Worm (Caenorhabditis elegans) whole organism, L4 larva: Measurements from ENCODE around the gene nuo-1.

Experiments
- F26F4.8 ChIP-seq: fragments of 200-800 bp; sonication (Bioruptor generic); conservative IDR thresholded peaks from 2 replicates; pipeline ENCODE4 v1.3.6; 2022; ENCODE audit warnings: missing genetic modification characterization, missing compliant biosample characterization
- Y5F2A.4 ChIP-seq: fragments of 200-800 bp; sonication (Bioruptor generic); optimal IDR thresholded peaks from 2 replicates; lab custom pipeline; 2018; ENCODE audit warnings: mild to moderate bottlenecking, missing genetic modification characterization, missing compliant biosample characterization
- ZK337.2 ChIP-seq: fragments of 200-800 bp; sonication (Bioruptor generic); IDR thresholded peaks from 2 replicates; pipeline ENCODE4 v1.3.6; 2022; ENCODE audit warnings: missing genetic modification reagents, missing genetic modification characterization, missing compliant biosample characterization
- ceh-28 ChIP-seq: fragments of 150-350 bp; optimal IDR thresholded peaks from 2 replicates; lab custom pipeline; 2014; ENCODE audit warnings: missing biosample characterization, missing genetic modification reagents, missing genetic modification characterization
- cey-2 ChIP-seq: sonication (generic microtip); optimal IDR thresholded peaks from 3 replicates; lab custom pipeline; 2017; ENCODE audit warnings: missing genetic modification characterization, mild to moderate bottlenecking, missing compliant biosample characterization, antibody characterized with exemption, borderline replicate concordance; ENCODE audit not compliant: insufficient read depth
- ctbp-1 ChIP-seq: fragments of 200-800 bp; sonication (Bioruptor generic); IDR thresholded peaks from 2 replicates; pipeline ENCODE4 v1.3.6; 2022; ENCODE audit warnings: missing genetic modification reagents, missing genetic modification characterization, missing compliant biosample characterization
- daf-12 ChIP-seq: fragments of 150-350 bp; optimal IDR thresholded peaks from 2 replicates; lab custom pipeline; 2014; ENCODE audit warnings: missing biosample characterization, missing genetic modification reagents, missing genetic modification characterization
- daf-19 ChIP-seq: fragments of 200-800 bp; sonication (Bioruptor generic); conservative IDR thresholded peaks from 2 replicates; pipeline ENCODE4 v1.3.6; 2022; ENCODE audit warnings: missing genetic modification characterization, missing compliant biosample characterization
- dmd-6 ChIP-seq: fragments of 200-800 bp; sonication (Bioruptor generic); IDR thresholded peaks from 2 replicates; pipeline ENCODE4 v1.3.6; 2022; ENCODE audit warnings: missing genetic modification reagents, missing genetic modification characterization, missing compliant biosample characterization
- dmd-8 ChIP-seq: fragments of 200-800 bp; sonication (Bioruptor generic); IDR thresholded peaks from 2 replicates; pipeline ENCODE4 v1.3.6; 2022; ENCODE audit warnings: missing genetic modification characterization, missing compliant biosample characterization
- dmd-9 ChIP-seq: fragments of 200-800 bp; sonication (Bioruptor generic); IDR thresholded peaks from 2 replicates; pipeline ENCODE4 v1.3.6; 2022; ENCODE audit warnings: missing genetic modification reagents, missing genetic modification characterization, missing compliant biosample characterization
- dpl-1 ChIP-seq: fragments of 150-350 bp; optimal IDR thresholded peaks from 2 replicates; lab custom pipeline; 2014; ENCODE audit warnings: missing biosample characterization, missing genetic modification reagents, missing genetic modification characterization
- duxl-1 ChIP-seq: sonication (generic microtip); optimal IDR thresholded peaks from 2 replicates; lab custom pipeline; 2016; ENCODE audit warnings: mild to moderate bottlenecking, missing genetic modification characterization, moderate library complexity, missing compliant biosample characterization; ENCODE audit not compliant: poor library complexity
- dve-1 ChIP-seq: sonication (generic microtip); optimal IDR thresholded peaks from 2 replicates; lab custom pipeline; 2017; ENCODE audit warnings: antibody characterized with exemption, mild to moderate bottlenecking, missing genetic modification characterization, missing compliant biosample characterization; ENCODE audit not compliant: insufficient read depth
- egl-27 ChIP-seq: sonication (generic microtip); optimal IDR thresholded peaks from 3 replicates; lab custom pipeline; 2017; ENCODE audit warnings: missing biosample characterization, missing genetic modification reagents, missing genetic modification characterization
- egl-43 ChIP-seq: fragments of 200-800 bp; sonication (Bioruptor generic); IDR thresholded peaks from 2 replicates; pipeline ENCODE4 v1.3.6; 2022; ENCODE audit warnings: missing genetic modification reagents, missing genetic modification characterization, missing compliant biosample characterization
- hlh-11 ChIP-seq: fragments of 200-800 bp; sonication (Bioruptor generic); optimal IDR thresholded peaks from 2 replicates; lab custom pipeline; 2018; ENCODE audit warnings: mild to moderate bottlenecking, missing genetic modification characterization, missing compliant biosample characterization
- hlh-30 ChIP-seq: sonication (generic microtip); optimal IDR thresholded peaks from 2 replicates; lab custom pipeline; 2017; ENCODE audit warnings: antibody characterized with exemption, mild to moderate bottlenecking, missing genetic modification characterization, missing compliant biosample characterization; ENCODE audit not compliant: insufficient read depth
- hmg-1.1 ChIP-seq: fragments of 200-800 bp; sonication (Bioruptor generic); IDR thresholded peaks from 2 replicates; pipeline ENCODE4 v1.3.6; 2022; ENCODE audit warnings: missing genetic modification reagents, missing genetic modification characterization, missing compliant biosample characterization
- jun-1 ChIP-seq: fragments of 150-350 bp; optimal IDR thresholded peaks from 2 replicates; lab custom pipeline; 2014; ENCODE audit warnings: missing biosample characterization, missing genetic modification reagents, missing genetic modification characterization
- lin-1 ChIP-seq: fragments of 200-800 bp; sonication (Bioruptor generic); IDR thresholded peaks from 2 replicates; pipeline ENCODE4 v1.3.6; 2022; ENCODE audit warnings: missing genetic modification reagents, missing genetic modification characterization, missing compliant biosample characterization
- lin-13 ChIP-seq: fragments of 150-350 bp; optimal IDR thresholded peaks from 2 replicates; lab custom pipeline; 2014; ENCODE audit warnings: missing biosample characterization, missing genetic modification reagents, missing genetic modification characterization
- lin-15B ChIP-seq: fragments of 150-350 bp; sonication (generic microtip); optimal IDR thresholded peaks from 3 replicates; lab custom pipeline; 2014; ENCODE audit warnings: missing biosample characterization, missing genetic modification characterization
- lin-38 ChIP-seq: fragments of 200-800 bp; sonication (Bioruptor generic); IDR thresholded peaks from 2 replicates; pipeline ENCODE4 v1.3.6; 2022; ENCODE audit warnings: missing genetic modification reagents, missing genetic modification characterization, missing compliant biosample characterization
- lir-3 ChIP-seq: sonication (generic microtip); optimal IDR thresholded peaks from 2 replicates; lab custom pipeline; 2016; ENCODE audit warnings: mild to moderate bottlenecking, missing genetic modification characterization, missing compliant biosample characterization
- lsy-2 ChIP-seq, 2 experiments: fragments of 150-350 bp in 1 of 2; sonication (generic microtip) in 1 of 2; optimal IDR thresholded peaks; 2 replicates each; lab custom pipeline; 2014 to 2017; ENCODE audit warnings: missing biosample characterization in 2 of 2, missing genetic modification characterization in 2 of 2
- madf-5 ChIP-seq, 2 experiments: fragments of 200-800 bp; sonication (Bioruptor generic); IDR thresholded peaks; 2 replicates each; pipeline ENCODE4 v1.3.6; 2022; ENCODE audit warnings: missing compliant biosample characterization in 2 of 2, missing genetic modification characterization in 2 of 2
- mes-2 ChIP-seq: sonication (generic microtip); optimal IDR thresholded peaks from 2 replicates; lab custom pipeline; 2016; ENCODE audit warnings: missing genotype, mild to moderate bottlenecking, missing genetic modification characterization, missing compliant biosample characterization; ENCODE audit not compliant: poor library complexity, severe bottlenecking
- mxl-3 ChIP-seq: fragments of 200-800 bp; sonication (Bioruptor generic); optimal IDR thresholded peaks from 2 replicates; lab custom pipeline; 2018; ENCODE audit warnings: mild to moderate bottlenecking, missing genetic modification characterization, missing compliant biosample characterization
- nhr-10 ChIP-seq: fragments of 150-350 bp; optimal IDR thresholded peaks from 2 replicates; lab custom pipeline; 2014; ENCODE audit warnings: missing biosample characterization, missing genetic modification characterization
- nhr-102 ChIP-seq: sonication (generic microtip); optimal IDR thresholded peaks from 2 replicates; lab custom pipeline; 2016; ENCODE audit warnings: mild to moderate bottlenecking, missing genetic modification characterization, moderate library complexity, missing compliant biosample characterization
- nhr-25 ChIP-seq: sonication (generic microtip); optimal IDR thresholded peaks from 2 replicates; lab custom pipeline; 2017; ENCODE audit warnings: missing genetic modification characterization, mild to moderate bottlenecking, missing compliant biosample characterization, antibody characterized with exemption, moderate library complexity, borderline replicate concordance; ENCODE audit not compliant: insufficient read depth
- nhr-28 ChIP-seq: fragments of 150-350 bp; optimal IDR thresholded peaks from 2 replicates; lab custom pipeline; 2014; ENCODE audit warnings: missing biosample characterization, missing genetic modification characterization
- nhr-41 ChIP-seq: fragments of 200-800 bp; sonication (Bioruptor generic); IDR thresholded peaks from 2 replicates; pipeline ENCODE4 v1.3.6; 2022; ENCODE audit warnings: missing genetic modification reagents, missing genetic modification characterization, missing compliant biosample characterization
- nhr-42 ChIP-seq: fragments of 200-800 bp; sonication (Bioruptor generic); IDR thresholded peaks from 2 replicates; pipeline ENCODE4 v1.3.6; 2022; ENCODE audit warnings: missing genetic modification characterization, missing compliant biosample characterization
- pqm-1 ChIP-seq: sonication (generic microtip); optimal IDR thresholded peaks from 2 replicates; lab custom pipeline; 2017; ENCODE audit warnings: missing biosample characterization, missing genetic modification characterization
- skn-1 ChIP-seq: fragments of 150-350 bp; optimal IDR thresholded peaks from 2 replicates; lab custom pipeline; 2014; ENCODE audit warnings: missing biosample characterization, missing genetic modification characterization
- snpc-4 ChIP-seq: fragments of 150-350 bp; optimal IDR thresholded peaks from 2 replicates; lab custom pipeline; 2014; ENCODE audit warnings: missing biosample characterization, missing genetic modification characterization
- spr-3 ChIP-seq: fragments of 200-800 bp; sonication (Bioruptor generic); optimal IDR thresholded peaks from 2 replicates; lab custom pipeline; 2018; ENCODE audit warnings: mild to moderate bottlenecking, missing genetic modification characterization, missing compliant biosample characterization
- tra-1 ChIP-seq: fragments of 200-800 bp; sonication (Bioruptor generic); IDR thresholded peaks from 2 replicates; pipeline ENCODE4 v1.3.6; 2022; ENCODE audit warnings: missing genetic modification reagents, missing genetic modification characterization, missing compliant biosample characterization
- unc-130 ChIP-seq: sonication (generic microtip); optimal IDR thresholded peaks from 2 replicates; lab custom pipeline; 2016; ENCODE audit warnings: missing genetic modification reagents, missing genetic modification characterization, missing compliant biosample characterization
- zag-1 ChIP-seq: fragments of 150-350 bp; optimal IDR thresholded peaks from 2 replicates; lab custom pipeline; 2014; ENCODE audit warnings: missing biosample characterization, missing genetic modification characterization
- zfp-2 ChIP-seq: sonication (generic microtip); optimal IDR thresholded peaks from 2 replicates; lab custom pipeline; 2016; ENCODE audit warnings: mild to moderate bottlenecking, missing genetic modification characterization, missing compliant biosample characterization
- ztf-11 ChIP-seq: fragments of 150-350 bp; optimal IDR thresholded peaks from 2 replicates; lab custom pipeline; 2014; ENCODE audit warnings: missing biosample characterization, missing genetic modification characterization

nuo-1 gene

DNA sequence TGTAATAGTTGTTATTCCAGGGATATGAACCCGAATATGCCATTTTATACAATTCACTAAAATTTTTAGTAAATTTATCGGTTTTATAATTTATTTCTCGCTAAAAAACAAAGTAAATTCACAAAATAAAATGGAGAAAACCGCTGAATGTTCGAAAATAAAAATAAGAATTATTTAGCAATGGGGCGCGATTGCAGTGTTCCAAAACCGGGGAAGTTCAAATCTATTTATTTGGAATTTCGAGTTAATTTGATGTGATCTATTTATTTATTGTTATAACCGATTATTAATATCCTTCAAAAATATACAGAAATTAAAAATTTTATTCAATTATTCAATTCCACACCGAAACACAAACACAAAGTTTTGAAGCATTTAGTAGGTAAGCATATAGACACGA lies 34.9 kb downstream of the nuo-1 start, which contains the start of gene F40F8.11 (continued):
- TF ChIP-seq lir-3 (no peak), dmd-8 (GFP tag; lab: Robert Waterston, UW) (no peak), pqm-1 (tag; lab: Kevin White, UChicago) (no peak), jun-1 (tag; lab: Kevin White, UChicago) (no peak), F26F4.8 (GFP tag; lab: Robert Waterston, UW) (no peak), lin-13 (GFP tag; lab: Kevin White, UChicago) (no peak), lsy-2 (tag; optimal IDR thresholded peaks at IDR 0.05; lab: Kevin White, UChicago) (peak in 1 of 2 experiments; percentile 82), nhr-28 (tag; lab: Kevin White, UChicago) (peak; percentile 1), lin-15B (no peak), hmg-1.1 (no peak), skn-1 (tag; lab: Kevin White, UChicago) (no peak), ZK337.2 (GFP tag; lab: Robert Waterston, UW) (no peak), spr-3 (GFP tag; lab: Kevin White, UChicago) (no peak), hlh-30 (peak; percentile 25), ztf-11 (tag; lab: Kevin White, UChicago) (no peak), cey-2 (tag; lab: Kevin White, UChicago) (no peak), dmd-6 (GFP tag; lab: Robert Waterston, UW) (no peak), mxl-3 (GFP tag; lab: Kevin White, UChicago) (no peak), zfp-2 (tag; lab: Kevin White, UChicago) (no peak), egl-43 (no peak), zag-1 (tag; lab: Kevin White, UChicago) (no peak), nhr-41 (GFP tag; lab: Robert Waterston, UW) (no peak), nhr-25 (tag; lab: Kevin White, UChicago) (no peak), lin-1 (GFP tag; lab: Robert Waterston, UW) (no peak), hlh-11 (tag; lab: Kevin White, UChicago) (no peak), dpl-1 (GFP tag; lab: Kevin White, UChicago) (peak; percentile 86), madf-5 (GFP tag; IDR thresholded peaks at IDR 0.05; lab: Robert Waterston, UW) (no peak), mes-2 (tag; lab: Kevin White, UChicago) (peak; percentile 68), nhr-42 (GFP tag; lab: Robert Waterston, UW) (no peak), duxl-1 (tag; lab: Kevin White, UChicago) (no peak), ctbp-1 (no peak), Y5F2A.4 (no peak), dve-1 (peak; percentile 66), tra-1 (GFP tag; lab: Robert Waterston, UW) (no peak), lin-38 (GFP tag; lab: Robert Waterston, UW) (peak; percentile 93), snpc-4 (no peak), ceh-28 (tag; lab: Kevin White, UChicago) (no peak), daf-19 (GFP tag; lab: Robert Waterston, UW) (no peak), dmd-9 (GFP tag; lab: Robert Waterston, UW) (no peak), nhr-102 (tag; lab: Kevin White, UChicago) (peak; percentile 11), nhr-10 (tag; lab: Kevin White, UChicago) (no peak), unc-130 (GFP tag; lab: Kevin White, UChicago) (no peak), egl-27 (tag; lab: Kevin White, UChicago) (no peak), daf-12 (no peak)
